Worm (Caenorhabditis elegans) whole organism, L1 larva: ENCODE data around the gene mtcu-2.

Experiments
- C16A3.4 ChIP-seq: fragments of 150-350 bp; optimal IDR thresholded peaks from 2 replicates; lab custom pipeline; 2014; ENCODE audit warnings: missing biosample characterization, missing genetic modification characterization
- dsc-1 ChIP-seq: sonication (generic microtip); optimal IDR thresholded peaks from 2 replicates; lab custom pipeline; 2016; ENCODE audit warnings: mild to moderate bottlenecking, missing genetic modification characterization, missing compliant biosample characterization
- elt-2 ChIP-seq: sonication (generic microtip); optimal IDR thresholded peaks from 2 replicates; lab custom pipeline; 2016; ENCODE audit warnings: missing genetic modification characterization, mild to moderate bottlenecking, inconsistent platforms, missing compliant biosample characterization, missing genetic modification reagents
- fos-1 ChIP-seq: fragments of 150-350 bp; optimal IDR thresholded peaks from 2 replicates; lab custom pipeline; 2014; ENCODE audit warnings: missing biosample characterization, missing genetic modification characterization
- mep-1 ChIP-seq: fragments of 150-350 bp; optimal IDR thresholded peaks from 2 replicates; lab custom pipeline; 2014; ENCODE audit warnings: missing biosample characterization, missing genetic modification characterization
- nhr-237 ChIP-seq: fragments of 150-350 bp; optimal IDR thresholded peaks from 2 replicates; lab custom pipeline; 2014; ENCODE audit warnings: missing biosample characterization, missing genetic modification characterization
- nhr-28 ChIP-seq: fragments of 150-350 bp; optimal IDR thresholded peaks from 2 replicates; lab custom pipeline; 2014; ENCODE audit warnings: missing biosample characterization, missing genetic modification characterization
- nhr-47 ChIP-seq: sonication (generic microtip); optimal IDR thresholded peaks from 2 replicates; lab custom pipeline; 2016; ENCODE audit warnings: mild to moderate bottlenecking, missing genetic modification characterization, moderate library complexity, missing compliant biosample characterization
- nhr-77 ChIP-seq: fragments of 150-350 bp; optimal IDR thresholded peaks from 2 replicates; lab custom pipeline; 2014; ENCODE audit warnings: missing biosample characterization, missing genetic modification characterization
- nhr-85 ChIP-seq: sonication (generic microtip); peaks from one replicate; lab custom pipeline; 2016; ENCODE audit warnings: missing genetic modification characterization, inconsistent platforms, missing compliant biosample characterization
- pqm-1 ChIP-seq: sonication (generic microtip); optimal IDR thresholded peaks from 3 replicates; lab custom pipeline; 2017; ENCODE audit warnings: missing biosample characterization, missing genetic modification characterization
- skn-1 ChIP-seq: fragments of 150-350 bp; optimal IDR thresholded peaks from 2 replicates; lab custom pipeline; 2014; ENCODE audit warnings: missing biosample characterization, missing genetic modification characterization
- swsn-7 ChIP-seq: sonication (generic microtip); optimal IDR thresholded peaks from 2 replicates; lab custom pipeline; 2016; ENCODE audit warnings: missing genetic modification characterization, missing compliant biosample characterization
- zag-1 ChIP-seq: fragments of 150-350 bp; optimal IDR thresholded peaks from 2 replicates; lab custom pipeline; 2014; ENCODE audit warnings: missing biosample characterization, missing genetic modification characterization

- TF ChIP-seq mep-1 (tag; lab: Kevin White, UChicago) = no peak
- TF ChIP-seq fos-1 (tag; lab: Kevin White, UChicago) = no peak
- peak; percentile 3 for TF ChIP-seq nhr-77 (tag; lab: Kevin White, UChicago)
- TF ChIP-seq swsn-7 (tag; lab: Kevin White, UChicago) = no peak
- TF ChIP-seq nhr-28 (tag; lab: Kevin White, UChicago) = no peak
- TF ChIP-seq dsc-1 (tag; lab: Kevin White, UChicago) = no peak
- no peak for TF ChIP-seq nhr-237 (tag; lab: Kevin White, UChicago)
- no peak for TF ChIP-seq C16A3.4 (tag; lab: Kevin White, UChicago)
- TF ChIP-seq skn-1 (tag; lab: Kevin White, UChicago) = no peak
- TF ChIP-seq pqm-1 = no peak
- no peak for TF ChIP-seq nhr-47 (tag; lab: Kevin White, UChicago)
- no peak for TF ChIP-seq nhr-85 (tag; lab: Kevin White, UChicago)
- no peak for TF ChIP-seq elt-2
- TF ChIP-seq zag-1 (tag; lab: Kevin White, UChicago) = no peak
Observed at ce11 chrII:10075794-10076193, 42.8 kb upstream of the mtcu-2 start.
